Worm (Caenorhabditis elegans): ENCODE results near the gene ubh-2.

The ubh-2 gene

DNA sequence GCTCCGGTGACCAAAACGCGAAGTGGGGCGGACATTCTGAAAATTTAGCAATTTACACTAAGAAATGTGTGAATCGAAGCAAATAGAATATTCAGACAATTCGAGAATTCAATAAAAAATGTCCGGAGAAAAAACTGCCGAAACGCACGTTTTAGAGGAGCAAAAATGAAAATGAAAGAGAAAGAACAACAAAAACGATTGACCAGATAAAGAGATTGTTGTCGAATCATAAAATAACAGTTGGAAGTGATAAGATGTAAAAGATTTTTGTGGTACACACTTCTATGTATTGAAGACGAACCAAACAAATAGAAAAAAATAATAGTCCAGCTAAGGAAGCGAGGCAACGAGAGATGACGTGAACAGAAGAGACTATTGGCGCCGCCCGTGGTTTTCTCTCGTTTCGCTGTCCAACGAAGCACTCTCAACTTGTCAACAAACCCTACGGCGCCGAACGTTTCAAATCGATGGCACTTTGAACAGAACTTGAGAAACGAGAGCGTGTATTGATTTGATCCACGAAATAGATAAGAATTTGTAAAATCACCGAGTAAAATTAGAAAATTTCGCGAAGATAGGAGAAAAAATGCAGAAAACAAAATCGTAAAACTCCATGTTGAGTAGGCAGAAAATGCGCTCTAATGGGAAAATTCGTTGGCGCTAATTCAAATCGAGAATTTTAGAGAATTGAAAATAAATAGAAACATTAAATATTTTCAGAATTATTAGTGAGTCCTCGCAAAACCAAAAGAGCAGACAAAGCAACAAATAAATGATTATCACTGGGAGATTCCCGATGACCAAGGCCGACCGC is 7.1 kb upstream of the ubh-2 start, which contains the start of gene mdh-1 (continued):
- TF ChIP-seq mdl-1 (tag; optimal IDR thresholded peaks at IDR 0.05) (no peak), rbr-2 (tag; optimal IDR thresholded peaks at IDR 0.05) (no peak), dpl-1 (GFP tag; optimal IDR thresholded peaks at IDR 0.05) (peak; percentile 39), mxl-2 (GFP tag; conservative IDR thresholded peaks at IDR 0.05) (no peak), attf-4 (tag; optimal IDR thresholded peaks at IDR 0.05) (no peak), nhr-6 (tag; optimal IDR thresholded peaks at IDR 0.05) (no peak), T26A8.4 (GFP tag; IDR thresholded peaks at IDR 0.05) (no peak), nhr-111 (GFP tag; optimal IDR thresholded peaks at IDR 0.05) (no peak), saeg-2 (GFP tag; IDR thresholded peaks at IDR 0.05) (no peak), ceh-82 (tag; optimal IDR thresholded peaks at IDR 0.05) (no peak), hlh-30 (tag; optimal IDR thresholded peaks at IDR 0.05; ENCODE audit: insufficient read depth) (no peak), unc-62 (GFP tag; optimal IDR thresholded peaks at IDR 0.05 in 1 of 2) (peak in 1 of 2 experiments; percentile 97), unc-62 (tag; optimal IDR thresholded peaks at IDR 0.05) (no peak), hlh-11 (tag; optimal IDR thresholded peaks at IDR 0.05) (no peak), egl-27 (tag; optimal IDR thresholded peaks at IDR 0.05) (no peak), nhr-25 (tag; optimal IDR thresholded peaks at IDR 0.05; ENCODE audit: borderline replicate concordance, insufficient read depth) (no peak), ztf-7 (tag; optimal IDR thresholded peaks at IDR 0.05) (no peak), R02D3.7 (tag; optimal IDR thresholded peaks at IDR 0.05) (no peak), nhr-102 (tag; optimal IDR thresholded peaks at IDR 0.05) (no peak), ceh-62 (tag; optimal IDR thresholded peaks at IDR 0.05) (no peak), pqm-1 (tag; optimal IDR thresholded peaks at IDR 0.05) (peak; percentile 10), daf-8 (GFP tag; IDR thresholded peaks at IDR 0.05) (no peak), dmd-9 (GFP tag; IDR thresholded peaks at IDR 0.05) (no peak), hif-1 (tag; optimal IDR thresholded peaks at IDR 0.05) (no peak), dmd-8 (GFP tag; IDR thresholded peaks at IDR 0.05) (no peak), php-3 (GFP tag; IDR thresholded peaks at IDR 0.05) (no peak), ZK546.5 (tag; optimal IDR thresholded peaks at IDR 0.05) (no peak), tag-97 (GFP tag; IDR thresholded peaks at IDR 0.05) (no peak), snpc-1.2 (GFP tag; IDR thresholded peaks at IDR 0.05) (no peak), pha-4 (GFP tag; IDR thresholded peaks at IDR 0.05) (no peak), pha-4 (tag; optimal IDR thresholded peaks at IDR 0.05) (no peak), skn-1 (tag; optimal IDR thresholded peaks at IDR 0.05) (no peak), tra-1 (GFP tag; IDR thresholded peaks at IDR 0.05) (no peak), nhr-42 (GFP tag; IDR thresholded peaks at IDR 0.05) (no peak), zip-11 (GFP tag; IDR thresholded peaks at IDR 0.05) (no peak), cey-2 (tag; optimal IDR thresholded peaks at IDR 0.05; ENCODE audit: borderline replicate concordance, insufficient read depth) (no peak)

DNA sequence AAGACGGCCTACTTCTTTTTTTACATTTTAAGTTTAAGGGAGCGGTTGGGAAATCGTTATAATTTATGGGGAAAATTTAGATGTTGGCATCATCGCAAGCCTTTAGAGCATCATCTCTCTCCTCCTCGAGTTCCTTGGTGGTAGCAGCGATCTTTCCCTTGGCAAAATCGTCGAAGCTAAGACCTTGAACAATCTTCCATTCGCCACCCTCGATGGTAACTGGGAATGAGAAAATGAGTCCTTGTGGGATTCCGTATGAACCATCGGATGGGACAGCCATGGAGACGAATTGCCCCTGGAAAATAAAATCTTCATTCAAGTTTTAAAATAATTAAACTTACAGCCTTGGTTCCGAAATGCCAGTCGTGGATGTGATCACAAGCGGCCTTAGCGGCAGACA is 5.7 kb upstream of the ubh-2 start:
- TF ChIP-seq ceh-62 (tag; optimal IDR thresholded peaks at IDR 0.05) (no peak), ceh-44 (GFP tag; IDR thresholded peaks at IDR 0.05) (no peak), zip-2 (tag; optimal IDR thresholded peaks at IDR 0.05) (no peak), daf-8 (GFP tag; IDR thresholded peaks at IDR 0.05) (no peak), nhr-102 (tag; optimal IDR thresholded peaks at IDR 0.05) (no peak), F26F4.8 (GFP tag; conservative IDR thresholded peaks at IDR 0.05) (no peak), madf-9 (GFP tag; conservative IDR thresholded peaks at IDR 0.05) (0 out of 2 replicates have a peak, but pooled peaks have one; percentile 2), dmd-6 (GFP tag; IDR thresholded peaks at IDR 0.05) (peak; percentile 12; the same call in 1 of the 2 replicates), pqm-1 (tag; optimal IDR thresholded peaks at IDR 0.05) (no peak), spr-1 (tag; optimal IDR thresholded peaks at IDR 0.05) (no peak), zip-11 (GFP tag; IDR thresholded peaks at IDR 0.05) (no peak), zag-1 (tag; optimal IDR thresholded peaks at IDR 0.05) (no peak), dpl-1 (GFP tag; optimal IDR thresholded peaks at IDR 0.05) (no peak), fkh-10 (GFP tag; optimal IDR thresholded peaks at IDR 0.05) (no peak), lsy-2 (tag; optimal IDR thresholded peaks at IDR 0.05) (no peak), ceh-20 (GFP tag; IDR thresholded peaks at IDR 0.05) (no peak), vab-7 (GFP tag; IDR thresholded peaks at IDR 0.05) (no peak)
